Fruit fly (Drosophila melanogaster) Kc167 (cell line): Measurements from ENCODE around the gene HIP.

Source experiments
- Myc ChIP-seq: fragments of >200 bp; optimal IDR thresholded peaks from 2 replicates; lab custom pipeline; 2017; ENCODE audit warnings: missing external identifiers
- Sin3A ChIP-seq: fragments of >200 bp; optimal IDR thresholded peaks from 2 replicates; lab custom pipeline; 2018; ENCODE audit warnings: missing external identifiers
- h ChIP-seq: fragments of >200 bp; optimal IDR thresholded peaks from 3 replicates; lab custom pipeline; 2018; ENCODE audit warnings: missing external identifiers
- insv ChIP-seq: fragments of >200 bp; optimal IDR thresholded peaks from 3 replicates; lab custom pipeline; 2018; ENCODE audit warnings: missing external identifiers
- psq ChIP-seq: fragments of >200 bp; optimal IDR thresholded peaks from 2 replicates; lab custom pipeline; 2017; ENCODE audit warnings: missing external identifiers
- ttk ChIP-seq: sonication (Bioruptor generic); optimal IDR thresholded peaks from 2 replicates; lab custom pipeline; 2017; ENCODE audit warnings: missing external identifiers

Gene HIP

dm6 chrX:3838648-3839047 lies 39.7 kb downstream of the HIP start:
- no peak for TF ChIP-seq insv (lab: Kevin White, UChicago)
- no peak for TF ChIP-seq psq
- no peak for TF ChIP-seq Myc (lab: Kevin White, UChicago)
- no peak for TF ChIP-seq Sin3A
- TF ChIP-seq ttk (lab: Kevin White, UChicago) = no peak
- TF ChIP-seq h (lab: Kevin White, UChicago) = no peak

- TF ChIP-seq psq = no peak
- no peak for TF ChIP-seq ttk (lab: Kevin White, UChicago)
- TF ChIP-seq Myc (lab: Kevin White, UChicago) = no peak
- TF ChIP-seq h (lab: Kevin White, UChicago) = no peak
- TF ChIP-seq insv (lab: Kevin White, UChicago) = no peak
- TF ChIP-seq Sin3A = no peak
Measured at dm6 chrX:3840962-3841361, 42.0 kb downstream of the HIP start.

dm6 chrX:3842898-3843297 lies 43.9 kb downstream of the HIP start:
- TF ChIP-seq ttk (lab: Kevin White, UChicago) (no peak), h (lab: Kevin White, UChicago) (no peak), Sin3A (no peak), insv (lab: Kevin White, UChicago) (no peak), psq (no peak), Myc (lab: Kevin White, UChicago) (no peak)

- TF ChIP-seq insv (lab: Kevin White, UChicago) = no peak
- TF ChIP-seq ttk (lab: Kevin White, UChicago) = no peak
- TF ChIP-seq Sin3A = no peak
- no peak for TF ChIP-seq Myc (lab: Kevin White, UChicago)
- no peak for TF ChIP-seq psq
- TF ChIP-seq h (lab: Kevin White, UChicago) = no peak
Measured at dm6 chrX:3845340-3846161, 46.6 kb downstream of the HIP start.

dm6 chrX:3846393-3846792 lies 47.4 kb downstream of the HIP start:
- TF ChIP-seq Sin3A (no peak), h (lab: Kevin White, UChicago) (no peak), psq (no peak), Myc (lab: Kevin White, UChicago) (no peak), insv (lab: Kevin White, UChicago) (no peak), ttk (lab: Kevin White, UChicago) (no peak)

dm6 chrX:3849419-3850028 lies 50.6 kb downstream of the HIP start:
- no peak for TF ChIP-seq ttk (lab: Kevin White, UChicago)
- no peak for TF ChIP-seq Myc (lab: Kevin White, UChicago)
- no peak for TF ChIP-seq psq
- no peak for TF ChIP-seq h (lab: Kevin White, UChicago)
- no peak for TF ChIP-seq Sin3A
- TF ChIP-seq insv (lab: Kevin White, UChicago) = no peak
